Worm (Caenorhabditis elegans) whole organism, L1 larva: ENCODE measurements around the gene cnc-10.

Source experiments
- C16A3.4 ChIP-seq: fragments of 150-350 bp; optimal IDR thresholded peaks from 2 replicates; lab custom pipeline; 2014; ENCODE audit warnings: missing biosample characterization, missing genetic modification characterization
- F16B12.6 ChIP-seq: fragments of 150-350 bp; optimal IDR thresholded peaks from 2 replicates; lab custom pipeline; 2014; ENCODE audit warnings: missing biosample characterization, missing genetic modification characterization
- aly-2 ChIP-seq: fragments of 150-350 bp; optimal IDR thresholded peaks from 2 replicates; lab custom pipeline; 2014; ENCODE audit warnings: missing biosample characterization, missing genetic modification characterization
- ama-1 ChIP-seq: fragments of 150-350 bp; optimal IDR thresholded peaks from 2 replicates; lab custom pipeline; 2014
- blmp-1 ChIP-seq: fragments of 150-350 bp; optimal IDR thresholded peaks from 2 replicates; lab custom pipeline; 2014; ENCODE audit warnings: missing biosample characterization, missing genetic modification characterization
- ceh-63 ChIP-seq: fragments of 200-800 bp; sonication (Bioruptor generic); optimal IDR thresholded peaks from 2 replicates; lab custom pipeline; 2018; ENCODE audit warnings: mild to moderate bottlenecking, missing genetic modification characterization, missing compliant biosample characterization
- ceh-82 ChIP-seq, 3 experiments: fragments of 150-350 bp in 1 of 3; sonication (generic microtip) in 2 of 3; optimal IDR thresholded peaks; 2 replicates each; lab custom pipeline; 2014 to 2017; ENCODE audit warnings: missing biosample characterization in 3 of 3, missing genetic modification characterization in 3 of 3
- ceh-88 ChIP-seq: fragments of 200-800 bp; sonication (Bioruptor generic); IDR thresholded peaks from 2 replicates; pipeline ENCODE4 v1.3.6; 2022; ENCODE audit warnings: missing genetic modification characterization, missing compliant biosample characterization
- ceh-90 ChIP-seq: sonication (generic microtip); optimal IDR thresholded peaks from 2 replicates; lab custom pipeline; 2016; ENCODE audit warnings: missing genetic modification characterization, missing compliant biosample characterization
- ces-1 ChIP-seq: fragments of 150-350 bp; optimal IDR thresholded peaks from 2 replicates; lab custom pipeline; 2014; ENCODE audit warnings: missing biosample characterization, missing genetic modification reagents, missing genetic modification characterization
- dpl-1 ChIP-seq, 3 experiments: fragments of 150-350 bp in 2 of 3; sonication (generic microtip) in 1 of 3; optimal IDR thresholded peaks; 2 replicates each; lab custom pipeline; 2014 to 2017; ENCODE audit warnings: missing biosample characterization in 3 of 3, missing genetic modification characterization in 3 of 3, missing genetic modification reagents in 3 of 3
- efl-1 ChIP-seq, 4 experiments: fragments of 150-350 bp; optimal IDR thresholded peaks in 3 of 4; peaks in 1 of 4; 1 replicate in 1 of 4; 2 replicates in 3 of 4; lab custom pipeline; 2014; ENCODE audit warnings: missing biosample characterization in 2 of 4, missing genetic modification characterization in 2 of 4, missing genetic modification reagents in 2 of 4
- egl-27 ChIP-seq, 2 experiments: fragments of 150-350 bp in 1 of 2; sonication (generic microtip); optimal IDR thresholded peaks; 3 replicates each; lab custom pipeline; 2017 to 2018; ENCODE audit warnings: missing biosample characterization in 2 of 2, missing genetic modification characterization in 2 of 2, missing genetic modification reagents in 2 of 2
- elt-2 ChIP-seq: sonication (generic microtip); optimal IDR thresholded peaks from 2 replicates; lab custom pipeline; 2016; ENCODE audit warnings: missing genetic modification characterization, mild to moderate bottlenecking, inconsistent platforms, missing compliant biosample characterization, missing genetic modification reagents
- elt-3 ChIP-seq, 6 experiments: fragments of 150-350 bp in 1 of 6; sonication (generic microtip); optimal IDR thresholded peaks; 2 replicates each; lab custom pipeline; 2017 to 2018; ENCODE audit warnings: missing biosample characterization in 6 of 6, missing genetic modification characterization in 6 of 6, inconsistent platforms in 1 of 6
- ets-5 ChIP-seq: fragments of 200-800 bp; sonication (Bioruptor generic); IDR thresholded peaks from 2 replicates; pipeline ENCODE4 v1.3.6; 2022; ENCODE audit warnings: missing genetic modification characterization, missing compliant biosample characterization
- fkh-4 ChIP-seq: sonication (generic microtip); optimal IDR thresholded peaks from 2 replicates; lab custom pipeline; 2016; ENCODE audit warnings: missing compliant biosample characterization, missing genetic modification characterization, borderline replicate concordance
- hlh-17 ChIP-seq: fragments of 200-800 bp; sonication (Bioruptor generic); optimal IDR thresholded peaks from 2 replicates; lab custom pipeline; 2018; ENCODE audit warnings: missing genetic modification characterization, mild to moderate bottlenecking, missing compliant biosample characterization, moderate library complexity, borderline replicate concordance
- hlh-4 ChIP-seq: sonication (generic microtip); optimal IDR thresholded peaks from 2 replicates; lab custom pipeline; 2016; ENCODE audit warnings: mild to moderate bottlenecking, missing genetic modification characterization, missing compliant biosample characterization
- hpl-2 ChIP-seq: fragments of 150-350 bp; optimal IDR thresholded peaks from 2 replicates; lab custom pipeline; 2014; ENCODE audit warnings: missing biosample characterization, missing genetic modification reagents, missing genetic modification characterization
- isw-1 ChIP-seq: fragments of 200-800 bp; sonication (Bioruptor generic); IDR thresholded peaks from 2 replicates; pipeline ENCODE4 v1.3.6; 2022; ENCODE audit warnings: missing genetic modification characterization, missing compliant biosample characterization
- jun-1 ChIP-seq: fragments of 150-350 bp; optimal IDR thresholded peaks from 2 replicates; lab custom pipeline; 2014; ENCODE audit warnings: missing biosample characterization, missing genetic modification reagents, missing genetic modification characterization
- lin-14 ChIP-seq: fragments of 200-800 bp; sonication (Bioruptor generic); optimal IDR thresholded peaks from 2 replicates; lab custom pipeline; 2018; ENCODE audit warnings: mild to moderate bottlenecking, missing genetic modification characterization, moderate library complexity, missing compliant biosample characterization
- lsy-2 ChIP-seq, 2 experiments: fragments of 150-350 bp; optimal IDR thresholded peaks; 2 replicates each; lab custom pipeline; 2014; ENCODE audit warnings: missing biosample characterization in 2 of 2, missing genetic modification characterization in 2 of 2
- mep-1 ChIP-seq: fragments of 150-350 bp; optimal IDR thresholded peaks from 2 replicates; lab custom pipeline; 2014; ENCODE audit warnings: missing biosample characterization, missing genetic modification characterization
- nhr-11 ChIP-seq: fragments of 150-350 bp; optimal IDR thresholded peaks from 2 replicates; lab custom pipeline; 2014; ENCODE audit warnings: missing biosample characterization, missing genetic modification characterization
- nhr-12 ChIP-seq: sonication (generic microtip); optimal IDR thresholded peaks from 2 replicates; lab custom pipeline; 2017; ENCODE audit warnings: missing biosample characterization, missing genetic modification characterization
- nhr-19 ChIP-seq: fragments of 200-800 bp; sonication (Bioruptor generic); conservative IDR thresholded peaks from 2 replicates; pipeline ENCODE4 v1.3.6; 2022; ENCODE audit warnings: missing genetic modification characterization, missing compliant biosample characterization
- nhr-47 ChIP-seq: sonication (generic microtip); optimal IDR thresholded peaks from 2 replicates; lab custom pipeline; 2016; ENCODE audit warnings: mild to moderate bottlenecking, missing genetic modification characterization, moderate library complexity, missing compliant biosample characterization
- nhr-71 ChIP-seq: sonication (generic microtip); optimal IDR thresholded peaks from 2 replicates; lab custom pipeline; 2016; ENCODE audit warnings: mild to moderate bottlenecking, missing genetic modification characterization, moderate library complexity, missing compliant biosample characterization
- nhr-76 ChIP-seq: sonication (generic microtip); optimal IDR thresholded peaks from 2 replicates; lab custom pipeline; 2017; ENCODE audit warnings: missing biosample characterization, missing genetic modification characterization
- nhr-77 ChIP-seq: fragments of 150-350 bp; optimal IDR thresholded peaks from 2 replicates; lab custom pipeline; 2014; ENCODE audit warnings: missing biosample characterization, missing genetic modification characterization
- nhr-85 ChIP-seq: sonication (generic microtip); peaks from one replicate; lab custom pipeline; 2016; ENCODE audit warnings: missing genetic modification characterization, inconsistent platforms, missing compliant biosample characterization
- nhr-90 ChIP-seq: sonication (generic microtip); optimal IDR thresholded peaks from 2 replicates; lab custom pipeline; 2016; ENCODE audit warnings: mild to moderate bottlenecking, missing genetic modification characterization, missing compliant biosample characterization; ENCODE audit not compliant: poor library complexity
- rnt-1 ChIP-seq: sonication (generic microtip); optimal IDR thresholded peaks from 2 replicates; lab custom pipeline; 2016; ENCODE audit warnings: mild to moderate bottlenecking, missing genetic modification characterization, moderate library complexity, missing compliant biosample characterization
- snu-23 ChIP-seq: sonication (generic microtip); optimal IDR thresholded peaks from 2 replicates; lab custom pipeline; 2016; ENCODE audit warnings: missing genetic modification characterization, missing compliant biosample characterization
- sox-4 ChIP-seq: sonication (generic microtip); optimal IDR thresholded peaks from 2 replicates; lab custom pipeline; 2016; ENCODE audit warnings: missing genetic modification characterization, missing compliant biosample characterization
- unc-30 ChIP-seq: sonication (generic microtip); optimal IDR thresholded peaks from 2 replicates; lab custom pipeline; 2017; ENCODE audit warnings: missing biosample characterization, missing genetic modification characterization
- vab-15 ChIP-seq: sonication (generic microtip); optimal IDR thresholded peaks from 2 replicates; lab custom pipeline; 2017; ENCODE audit warnings: missing genotype, mild to moderate bottlenecking, missing genetic modification characterization, missing compliant biosample characterization
- zip-4 ChIP-seq: fragments of 200-800 bp; sonication (Bioruptor generic); optimal IDR thresholded peaks from 2 replicates; lab custom pipeline; 2018; ENCODE audit warnings: mild to moderate bottlenecking, missing genetic modification characterization, moderate library complexity, missing compliant biosample characterization
- ztf-11 ChIP-seq, 2 experiments: sonication (generic microtip); optimal IDR thresholded peaks; 2 replicates each; lab custom pipeline; 2016 to 2017; ENCODE audit warnings: missing genetic modification characterization in 2 of 2, missing biosample characterization in 1 of 2, missing compliant biosample characterization in 1 of 2

Gene cnc-10

ce11 chrV:11196631-11197258 is 13.7 kb downstream of the cnc-10 start (continued):
- TF ChIP-seq snu-23 (GFP tag; lab: Kevin White, UChicago) (peak; percentile 53), nhr-11 (tag; lab: Kevin White, UChicago) (no peak), C16A3.4 (tag; lab: Kevin White, UChicago) (peak; percentile 16), elt-3 (tag; optimal IDR thresholded peaks at IDR 0.05; lab: Kevin White, UChicago) (peak in 2 of 6 experiments; percentile 12 to 31), nhr-90 (tag; lab: Kevin White, UChicago) (no peak), nhr-85 (tag; lab: Kevin White, UChicago) (peak; percentile 97), nhr-12 (tag; lab: Kevin White, UChicago) (no peak), F16B12.6 (tag; lab: Kevin White, UChicago) (no peak), zip-4 (GFP tag; lab: Kevin White, UChicago) (no peak), nhr-71 (tag; lab: Kevin White, UChicago) (peak; percentile 48), nhr-77 (tag; lab: Kevin White, UChicago) (no peak)

- no peak for TF ChIP-seq ztf-11 (tag; optimal IDR thresholded peaks at IDR 0.05; lab: Kevin White, UChicago)
- TF ChIP-seq blmp-1 (tag; lab: Kevin White, UChicago) = peak; percentile 95
- no peak for TF ChIP-seq vab-15
- TF ChIP-seq unc-30 = no peak
- no peak for TF ChIP-seq elt-2 (tag; lab: Kevin White, UChicago)
- TF ChIP-seq dpl-1 (GFP tag; optimal IDR thresholded peaks at IDR 0.05; lab: Kevin White, UChicago) = no peak
- no peak for TF ChIP-seq lin-14 (GFP tag; lab: Kevin White, UChicago)
- no peak for TF ChIP-seq hlh-17 (GFP tag; lab: Kevin White, UChicago)
- no peak for TF ChIP-seq ama-1 (lab: Kevin White, UChicago)
- no peak for TF ChIP-seq isw-1 (GFP tag; lab: Robert Waterston, UW)
- no peak for TF ChIP-seq fkh-4 (tag; lab: Kevin White, UChicago)
- TF ChIP-seq ceh-82 (tag; optimal IDR thresholded peaks at IDR 0.05; lab: Kevin White, UChicago) = peak in 1 of 3 experiments; percentile 8
- TF ChIP-seq hpl-2 (GFP tag; lab: Kevin White, UChicago) = no peak
- TF ChIP-seq aly-2 (tag; lab: Kevin White, UChicago) = no peak
- no peak for TF ChIP-seq rnt-1 (tag; lab: Kevin White, UChicago)
- no peak for TF ChIP-seq ceh-90 (tag; lab: Kevin White, UChicago)
- TF ChIP-seq sox-4 (tag; lab: Kevin White, UChicago) = no peak
- peak; percentile 0 for TF ChIP-seq mep-1 (tag; lab: Kevin White, UChicago)
- no peak for TF ChIP-seq nhr-19
- no peak for TF ChIP-seq ces-1 (GFP tag; lab: Kevin White, UChicago)
Observed at ce11 chrV:11198094-11198493, 15.1 kb downstream of the cnc-10 start.

ce11 chrV:11199497-11199896 is 16.5 kb downstream of the cnc-10 start:
- TF ChIP-seq ceh-88 (GFP tag; lab: Robert Waterston, UW) (no peak), nhr-85 (tag; lab: Kevin White, UChicago) (peak; percentile 69), ceh-82 (tag; optimal IDR thresholded peaks at IDR 0.05; lab: Kevin White, UChicago) (peak in 1 of 3 experiments; percentile 2), lin-14 (GFP tag; lab: Kevin White, UChicago) (peak; percentile 57), nhr-12 (tag; lab: Kevin White, UChicago) (no peak), efl-1 (optimal IDR thresholded peaks at IDR 0.05; lab: Kevin White, UChicago) (no peak), efl-1 (GFP tag; optimal IDR thresholded peaks at IDR 0.05 in 1 of 2; lab: Kevin White, UChicago) (peak in 1 of 2 experiments; percentile 84), mep-1 (tag; lab: Kevin White, UChicago) (peak; percentile 35)

ce11 chrV:11200316-11200715 is 17.3 kb downstream of the cnc-10 start, which contains the start of gene K10D6.3:
TSS of gene K10D6.3 (plus strand) at chrV:11200616.
- TF ChIP-seq egl-27 (tag; optimal IDR thresholded peaks at IDR 0.05; lab: Kevin White, UChicago) (no peak), nhr-47 (tag; lab: Kevin White, UChicago) (no peak), lsy-2 (tag; optimal IDR thresholded peaks at IDR 0.05; lab: Kevin White, UChicago) (no peak), jun-1 (tag; lab: Kevin White, UChicago) (no peak), hlh-4 (tag; lab: Kevin White, UChicago) (no peak), sox-4 (tag; lab: Kevin White, UChicago) (no peak), ets-5 (GFP tag; lab: Robert Waterston, UW) (no peak), rnt-1 (tag; lab: Kevin White, UChicago) (no peak), nhr-85 (tag; lab: Kevin White, UChicago) (no peak), nhr-71 (tag; lab: Kevin White, UChicago) (no peak), ceh-63 (GFP tag; lab: Kevin White, UChicago) (no peak), nhr-76 (tag; lab: Kevin White, UChicago) (no peak)
- TF ChIP-seq, all 84 proteins: peak for 0
